Fruit fly (Drosophila melanogaster) whole organism, embryonic: ENCODE measurements around the gene Ube4B.

Source experiments
- Abd-B ChIP-seq: fragments of 200-800 bp; sonication (Bioruptor generic); optimal IDR thresholded peaks from 2 replicates; lab custom pipeline; 2018; ENCODE audit warnings: missing biosample characterization, mild to moderate bottlenecking, missing genetic modification characterization, moderate library complexity
- BtbVII ChIP-seq: fragments of 200-800 bp; sonication (Bioruptor generic); optimal IDR thresholded peaks from 3 replicates; lab custom pipeline; 2017; ENCODE audit warnings: missing biosample characterization, mild to moderate bottlenecking, missing genetic modification characterization
- C15 ChIP-seq: fragments of 200-800 bp; sonication (Bioruptor generic); IDR thresholded peaks from 3 replicates; pipeline ENCODE4 v1.3.6; 2022; ENCODE audit warnings: missing biosample characterization, missing genetic modification characterization
- CG10209 ChIP-seq: fragments of 200-800 bp; sonication (Bioruptor generic); optimal IDR thresholded peaks from 3 replicates; lab custom pipeline; 2017; ENCODE audit warnings: missing biosample characterization, mild to moderate bottlenecking, missing genetic modification characterization, missing genetic modification reagents
- CG12104 ChIP-seq: fragments of 200-800 bp; sonication (Bioruptor generic); optimal IDR thresholded peaks from 3 replicates; lab custom pipeline; 2016; ENCODE audit warnings: missing biosample characterization, missing genetic modification characterization
- CG12236 ChIP-seq: fragments of 200-800 bp; sonication (Bioruptor generic); optimal IDR thresholded peaks from 2 replicates; lab custom pipeline; 2016; ENCODE audit warnings: missing biosample characterization, missing genetic modification characterization
- CG13424 ChIP-seq: fragments of 200-800 bp; sonication (Bioruptor generic); optimal IDR thresholded peaks from 2 replicates; lab custom pipeline; 2019; ENCODE audit warnings: missing biosample characterization, mild to moderate bottlenecking, missing genetic modification characterization, moderate library complexity
- CG14050 ChIP-seq: fragments of 200-800 bp; sonication (Bioruptor generic); IDR thresholded peaks from 3 replicates; pipeline ENCODE4 v1.3.6; 2022; ENCODE audit warnings: missing biosample characterization, missing genetic modification characterization
- CG1602 ChIP-seq: fragments of 200-800 bp; sonication (Bioruptor generic); optimal IDR thresholded peaks from 3 replicates; lab custom pipeline; 2016; ENCODE audit warnings: missing biosample characterization, missing genetic modification characterization
- CG17568 ChIP-seq: fragments of 200-800 bp; sonication (Bioruptor generic); optimal IDR thresholded peaks from 2 replicates; lab custom pipeline; 2018; ENCODE audit warnings: missing biosample characterization, mild to moderate bottlenecking, missing genetic modification characterization, moderate library complexity
- CG18619 ChIP-seq: fragments of 200-800 bp; sonication (Bioruptor generic); optimal IDR thresholded peaks from 3 replicates; lab custom pipeline; 2017; ENCODE audit warnings: missing biosample characterization, mild to moderate bottlenecking, missing genetic modification characterization
- CG30020 ChIP-seq: fragments of 200-800 bp; optimal IDR thresholded peaks from 2 replicates; lab custom pipeline; 2019; ENCODE audit warnings: missing biosample characterization, mild to moderate bottlenecking, missing genetic modification characterization, moderate library complexity
- CG31441 ChIP-seq: fragments of 200-800 bp; sonication (Bioruptor generic); IDR thresholded peaks from 2 replicates; pipeline ENCODE4 v1.3.6; 2022; ENCODE audit warnings: missing biosample characterization, missing genetic modification characterization
- CG33213 ChIP-seq: fragments of 200-800 bp; sonication (Bioruptor generic); optimal IDR thresholded peaks from 3 replicates; lab custom pipeline; 2016; ENCODE audit warnings: missing biosample characterization, missing genetic modification characterization
- CG33557 ChIP-seq: fragments of 200-800 bp; sonication (Bioruptor generic); optimal IDR thresholded peaks from 2 replicates; lab custom pipeline; 2019; ENCODE audit warnings: missing biosample characterization, mild to moderate bottlenecking, missing genetic modification characterization, moderate library complexity
- CG4282 ChIP-seq: fragments of 200-800 bp; sonication (Bioruptor generic); optimal IDR thresholded peaks from 2 replicates; lab custom pipeline; 2016; ENCODE audit warnings: missing biosample characterization, missing genetic modification characterization
- CG4820 ChIP-seq: fragments of 200-800 bp; sonication (Bioruptor generic); optimal IDR thresholded peaks from 3 replicates; lab custom pipeline; 2016; ENCODE audit warnings: missing biosample characterization, missing genetic modification characterization
- CG6683 ChIP-seq: fragments of 200-800 bp; sonication (Bioruptor generic); optimal IDR thresholded peaks from 2 replicates; lab custom pipeline; 2017; ENCODE audit warnings: missing biosample characterization, mild to moderate bottlenecking, missing genetic modification characterization, missing genetic modification reagents
- CG6813 ChIP-seq: fragments of 200-800 bp; sonication (Bioruptor generic); optimal IDR thresholded peaks from 2 replicates; lab custom pipeline; 2017; ENCODE audit warnings: missing biosample characterization, missing genetic modification characterization, mild to moderate bottlenecking, moderate library complexity, missing genetic modification reagents
- CG7271 ChIP-seq: fragments of 200-800 bp; sonication (Bioruptor generic); optimal IDR thresholded peaks from 2 replicates; lab custom pipeline; 2018; ENCODE audit warnings: missing biosample characterization, mild to moderate bottlenecking, missing genetic modification characterization, moderate library complexity
- CG7357 ChIP-seq: fragments of 200-800 bp; sonication (Bioruptor generic); IDR thresholded peaks from 3 replicates; pipeline ENCODE4 v1.3.6; 2022; ENCODE audit warnings: missing biosample characterization, missing genetic modification characterization
- CG9215 ChIP-seq: fragments of 200-800 bp; sonication (Bioruptor generic); IDR thresholded peaks from 2 replicates; pipeline ENCODE4 v1.3.6; 2022; ENCODE audit warnings: missing biosample characterization, missing genetic modification characterization
- Dfd ChIP-seq, 2 experiments: fragments of >200 bp; optimal IDR thresholded peaks; 2 replicates each; lab custom pipeline; 2017; ENCODE audit warnings: missing biosample characterization in 2 of 2, missing genetic modification characterization in 2 of 2
- Doc2 ChIP-seq: fragments of 200-800 bp; sonication (Bioruptor generic); IDR thresholded peaks from 2 replicates; pipeline ENCODE4 v1.3.6; 2022; ENCODE audit warnings: missing biosample characterization, missing genetic modification characterization
- Ets65A ChIP-seq: fragments of 200-800 bp; sonication (Bioruptor generic); peaks from one replicate; lab custom pipeline; 2016; ENCODE audit warnings: missing biosample characterization, missing genetic modification characterization
- Lpt ChIP-seq: fragments of >200 bp; optimal IDR thresholded peaks from 2 replicates; lab custom pipeline; 2018; ENCODE audit warnings: missing biosample characterization, missing genetic modification characterization
- Neu2 ChIP-seq: fragments of 200-800 bp; sonication (Bioruptor generic); optimal IDR thresholded peaks from 3 replicates; lab custom pipeline; 2016; ENCODE audit warnings: missing biosample characterization, missing genetic modification characterization, borderline replicate concordance
- Ptx1 ChIP-seq: fragments of 200-800 bp; sonication (Bioruptor generic); IDR thresholded peaks from 2 replicates; pipeline ENCODE4 v1.3.6; 2022; ENCODE audit warnings: missing biosample characterization, missing genetic modification characterization
- Sin3A ChIP-seq: fragments of >200 bp; optimal IDR thresholded peaks from 2 replicates; lab custom pipeline; 2018
- Vsx1 ChIP-seq: fragments of 200-800 bp; sonication (Bioruptor generic); optimal IDR thresholded peaks from 2 replicates; lab custom pipeline; 2017; ENCODE audit warnings: missing biosample characterization, mild to moderate bottlenecking, missing genetic modification characterization, missing genetic modification reagents
- Xrp1 ChIP-seq: fragments of 200-800 bp; sonication (Bioruptor generic); IDR thresholded peaks from 2 replicates; pipeline ENCODE4 v1.3.6; 2022; ENCODE audit warnings: missing biosample characterization, missing genetic modification characterization
- ac ChIP-seq: fragments of 200-800 bp; sonication (Bioruptor generic); optimal IDR thresholded peaks from 3 replicates; lab custom pipeline; 2017; ENCODE audit warnings: missing biosample characterization, mild to moderate bottlenecking, missing genetic modification characterization
- az2 ChIP-seq: fragments of 200-800 bp; sonication (Bioruptor generic); optimal IDR thresholded peaks from 3 replicates; lab custom pipeline; 2016; ENCODE audit warnings: missing biosample characterization, missing genetic modification characterization
- cg ChIP-seq: fragments of 200-800 bp; sonication (Bioruptor generic); optimal IDR thresholded peaks from 3 replicates; lab custom pipeline; 2019; ENCODE audit warnings: missing biosample characterization, mild to moderate bottlenecking, missing genetic modification characterization, moderate library complexity
- croc ChIP-seq: fragments of 200-800 bp; sonication (Bioruptor generic); conservative IDR thresholded peaks from 3 replicates; pipeline ENCODE4 v1.3.6; 2022; ENCODE audit warnings: missing biosample characterization, missing genetic modification characterization
- dm ChIP-seq: fragments of 200-800 bp; sonication (Bioruptor generic); optimal IDR thresholded peaks from 3 replicates; lab custom pipeline; 2016; ENCODE audit warnings: missing biosample characterization, missing genetic modification characterization
- dpn ChIP-seq, 2 experiments: fragments of 200-800 bp; sonication (Bioruptor generic); optimal IDR thresholded peaks; 3 replicates each; lab custom pipeline; 2016; ENCODE audit warnings: missing biosample characterization in 2 of 2, missing genetic modification characterization in 2 of 2
- inv ChIP-seq: fragments of 200-800 bp; sonication (Bioruptor generic); IDR thresholded peaks from 2 replicates; pipeline ENCODE4 v1.3.6; 2022; ENCODE audit warnings: missing biosample characterization, missing genetic modification characterization; ENCODE audit not compliant: partially characterized antibody
- jigr1 ChIP-seq: fragments of 200-800 bp; sonication (Bioruptor generic); IDR thresholded peaks from 3 replicates; pipeline ENCODE4 v1.3.6; 2022; ENCODE audit warnings: missing biosample characterization, missing genetic modification characterization
- lbe ChIP-seq: fragments of 200-800 bp; sonication (Bioruptor generic); optimal IDR thresholded peaks from 2 replicates; lab custom pipeline; 2016; ENCODE audit warnings: missing biosample characterization, mild to moderate bottlenecking, missing genetic modification characterization
- pb ChIP-seq: fragments of 200-800 bp; sonication (Bioruptor generic); optimal IDR thresholded peaks from 3 replicates; lab custom pipeline; 2016; ENCODE audit warnings: missing biosample characterization, missing genetic modification characterization
- pita ChIP-seq: fragments of 200-800 bp; sonication (Bioruptor generic); optimal IDR thresholded peaks from 2 replicates; lab custom pipeline; 2017; ENCODE audit warnings: missing biosample characterization, mild to moderate bottlenecking, missing genetic modification characterization
- schlank ChIP-seq: fragments of 200-800 bp; sonication (Bioruptor generic); optimal IDR thresholded peaks from 2 replicates; lab custom pipeline; 2018; ENCODE audit warnings: missing biosample characterization, mild to moderate bottlenecking, missing genetic modification characterization
- scrt ChIP-seq: fragments of 200-800 bp; sonication (Bioruptor generic); optimal IDR thresholded peaks from 2 replicates; lab custom pipeline; 2018; ENCODE audit warnings: missing biosample characterization, mild to moderate bottlenecking, missing genetic modification characterization, moderate library complexity
- slou ChIP-seq: fragments of 200-800 bp; sonication (Bioruptor generic); optimal IDR thresholded peaks from 3 replicates; lab custom pipeline; 2016; ENCODE audit warnings: missing biosample characterization, missing genetic modification characterization
- tin ChIP-seq: fragments of 200-800 bp; sonication (Bioruptor generic); optimal IDR thresholded peaks from 3 replicates; lab custom pipeline; 2016; ENCODE audit warnings: missing biosample characterization, missing genetic modification characterization
- tna ChIP-seq: fragments of 200-800 bp; sonication (Bioruptor generic); IDR thresholded peaks from 2 replicates; pipeline ENCODE4 v1.3.6; 2022; ENCODE audit warnings: missing biosample characterization, missing genetic modification characterization; ENCODE audit not compliant: partially characterized antibody
- twi ChIP-seq: fragments of 200-800 bp; optimal IDR thresholded peaks from 2 replicates; lab custom pipeline; 2019; ENCODE audit warnings: missing biosample characterization, mild to moderate bottlenecking, missing genetic modification characterization, moderate library complexity
- z ChIP-seq: fragments of 200-800 bp; sonication (Bioruptor generic); IDR thresholded peaks from 3 replicates; pipeline ENCODE4 v1.3.6; 2022; ENCODE audit warnings: missing biosample characterization, missing genetic modification characterization
- zfh1 ChIP-seq: fragments of 200-800 bp; sonication (Bioruptor generic); IDR thresholded peaks from 3 replicates; pipeline ENCODE4 v1.3.6; 2022; ENCODE audit warnings: missing biosample characterization, missing genetic modification characterization

The Ube4B gene

DNA sequence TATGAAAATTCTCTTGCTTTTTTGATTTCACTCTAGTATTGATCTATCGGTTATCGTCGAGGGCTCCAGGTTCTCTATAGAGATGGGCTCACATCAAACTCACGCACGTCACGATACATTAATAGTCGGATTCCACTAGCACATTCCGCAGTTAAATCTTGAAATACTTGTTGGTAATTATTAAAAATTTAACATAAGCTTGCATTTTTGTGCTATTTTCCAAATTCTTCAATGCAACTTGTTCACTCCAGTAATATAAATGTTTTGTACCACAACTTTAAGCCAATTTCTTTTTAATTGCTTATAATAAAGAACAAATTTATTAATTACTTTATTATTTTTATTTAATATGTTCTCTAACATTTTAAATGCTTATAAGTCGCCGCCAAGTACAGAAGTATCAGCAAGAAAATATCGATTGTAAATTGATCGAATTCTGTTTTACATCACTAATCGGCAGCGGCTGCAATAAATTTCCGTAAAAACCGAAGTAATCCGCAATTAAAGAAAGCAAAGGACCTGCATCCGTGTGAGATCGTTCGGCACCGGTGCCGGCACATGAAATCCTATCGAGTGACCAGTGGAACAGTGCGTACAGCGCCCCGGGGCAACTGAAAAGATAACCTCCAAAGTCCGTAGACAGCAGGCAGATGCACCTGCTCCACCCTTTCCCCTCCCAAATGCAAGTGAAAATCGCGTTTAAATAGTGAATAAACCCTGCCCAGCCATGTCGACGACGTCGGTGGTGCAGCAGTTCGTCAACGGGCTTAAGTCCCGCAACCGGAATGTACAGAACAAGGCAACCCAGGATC is 15.0 kb downstream of the Ube4B start, which contains the start of the genes Vha68-1 and mTor (continued):
- TF ChIP-seq Abd-B (GFP tag; lab: Kevin White, UChicago): peak; percentile 90
- no peak for TF ChIP-seq ac
- peak; percentile 81 for TF ChIP-seq CG10209 (GFP tag; lab: Kevin White, UChicago)
- TF ChIP-seq Doc2: peak; percentile 59; the same call in 1 of the 2 replicates
- no peak for TF ChIP-seq CG31441 (GFP tag; lab: Robert Waterston, UW)
- TF ChIP-seq CG14050: peak; percentile 54; the same call in 2 of the 3 replicates
- TF ChIP-seq C15 (GFP tag; lab: Robert Waterston, UW): no peak
- peak; percentile 85 for TF ChIP-seq jigr1
- no peak for TF ChIP-seq z (GFP tag; lab: Robert Waterston, UW)
- no peak for TF ChIP-seq Lpt
- peak; percentile 76 for TF ChIP-seq az2
- peak; percentile 97 for TF ChIP-seq Ets65A (GFP tag; lab: Kevin White, UChicago)
- peak; percentile 91 for TF ChIP-seq CG30020 (tag; lab: Kevin White, UChicago)
- no peak for TF ChIP-seq twi
- peak; percentile 83 for TF ChIP-seq CG1602 (GFP tag; lab: Kevin White, UChicago)
- TF ChIP-seq pita: no peak
- peak; percentile 78 for TF ChIP-seq CG13424 (tag; lab: Kevin White, UChicago)
- TF ChIP-seq Ptx1 (GFP tag; lab: Robert Waterston, UW): peak; percentile 85
- peak; percentile 50 for TF ChIP-seq CG33213
- peak; percentile 75 for TF ChIP-seq Xrp1 (GFP tag; lab: Robert Waterston, UW)
- peak; percentile 76 for TF ChIP-seq tin (GFP tag; lab: Kevin White, UChicago)
- TF ChIP-seq schlank: peak; percentile 9
- no peak for TF ChIP-seq CG6813 (GFP tag; lab: Kevin White, UChicago)
- peak; percentile 1 for TF ChIP-seq Sin3A (lab: Kevin White, UChicago)
- no peak for TF ChIP-seq CG12236 (GFP tag; lab: Kevin White, UChicago)
- TF ChIP-seq dpn (GFP tag; optimal IDR thresholded peaks at IDR 0.05; lab: Kevin White, UChicago): peak; percentile 73 to 82
- peak; percentile 61; the same call in 1 of the 2 replicates for TF ChIP-seq tna (GFP tag; lab: Robert Waterston, UW)
- TF ChIP-seq Neu2 (GFP tag; lab: Kevin White, UChicago): no peak
- TF ChIP-seq CG18619 (GFP tag; lab: Kevin White, UChicago): peak; percentile 77
- peak; percentile 64 for TF ChIP-seq CG4820 (GFP tag; lab: Kevin White, UChicago)
- no peak for TF ChIP-seq Vsx1 (GFP tag; lab: Kevin White, UChicago)
- peak; percentile 50 for TF ChIP-seq CG12104
- no peak for TF ChIP-seq pb (GFP tag; lab: Kevin White, UChicago)
- TF ChIP-seq lbe (GFP tag; lab: Kevin White, UChicago): no peak
- peak; percentile 84 for TF ChIP-seq slou (GFP tag; lab: Kevin White, UChicago)
- TF ChIP-seq BtbVII: no peak
- peak; percentile 84 for TF ChIP-seq CG9215 (GFP tag; lab: Robert Waterston, UW)
- peak; percentile 82 for TF ChIP-seq inv (GFP tag; lab: Robert Waterston, UW)
- no peak for TF ChIP-seq CG7271 (tag; lab: Kevin White, UChicago)
- no peak for TF ChIP-seq scrt
- TF ChIP-seq dm: peak; percentile 41
- peak; percentile 61 for TF ChIP-seq croc (GFP tag; lab: Robert Waterston, UW)
- peak; percentile 33 for TF ChIP-seq CG4282
- TF ChIP-seq CG33557 (GFP tag; lab: Kevin White, UChicago): peak; percentile 47
- no peak for TF ChIP-seq CG17568 (GFP tag; lab: Kevin White, UChicago)
- TF ChIP-seq zfh1 (GFP tag; lab: Robert Waterston, UW): peak; percentile 80
- TF ChIP-seq cg (GFP tag; lab: Kevin White, UChicago): no peak
- TF ChIP-seq Dfd (GFP tag; optimal IDR thresholded peaks at IDR 0.05; lab: Kevin White, UChicago): peak in 1 of 2 experiments; percentile 74
- TF ChIP-seq CG6683 (GFP tag; lab: Kevin White, UChicago): no peak
- peak; percentile 97 for TF ChIP-seq CG7357
